Worm (Caenorhabditis elegans) whole organism, midembryonic: ENCODE results near the gene C31G12.1.

ENCODE experiments used
- T22C8.4 ChIP-seq: fragments of 200-800 bp; sonication (Bioruptor generic); IDR thresholded peaks from 2 replicates; pipeline ENCODE4 v1.3.6; 2022; ENCODE audit warnings: missing genetic modification characterization, missing compliant biosample characterization
- cog-1 ChIP-seq: sonication (generic microtip); optimal IDR thresholded peaks from 2 replicates; lab custom pipeline; 2016; ENCODE audit warnings: missing genetic modification characterization, missing compliant biosample characterization
- flt-1 ChIP-seq: fragments of 200-800 bp; sonication (Bioruptor generic); IDR thresholded peaks from 2 replicates; pipeline ENCODE4 v1.3.6; 2022; ENCODE audit warnings: missing genetic modification characterization, missing compliant biosample characterization
- klf-2 ChIP-seq: fragments of 200-800 bp; sonication (Bioruptor generic); conservative IDR thresholded peaks from 2 replicates; pipeline ENCODE4 v1.3.6; 2022; ENCODE audit warnings: missing genetic modification reagents, missing genetic modification characterization, missing compliant biosample characterization
- med-1 ChIP-seq: sonication (generic microtip); optimal IDR thresholded peaks from 2 replicates; lab custom pipeline; 2017; ENCODE audit warnings: missing genetic modification characterization, mild to moderate bottlenecking, missing compliant biosample characterization, antibody characterized with exemption, missing genetic modification reagents; ENCODE audit not compliant: insufficient read depth
- ref-1 ChIP-seq: fragments of 200-800 bp; sonication (Bioruptor generic); conservative IDR thresholded peaks from 2 replicates; pipeline ENCODE4 v1.3.6; 2022; ENCODE audit warnings: missing genetic modification reagents, missing genetic modification characterization, missing compliant biosample characterization
- tab-1 ChIP-seq: fragments of 200-800 bp; sonication (Bioruptor generic); IDR thresholded peaks from 2 replicates; pipeline ENCODE4 v1.3.6; 2022; ENCODE audit warnings: missing genetic modification characterization, missing compliant biosample characterization
- ztf-23 ChIP-seq: fragments of 200-800 bp; sonication (Bioruptor generic); IDR thresholded peaks from 2 replicates; pipeline ENCODE4 v1.3.6; 2022; ENCODE audit warnings: missing genetic modification reagents, missing genetic modification characterization, missing compliant biosample characterization
- ztf-29 ChIP-seq: fragments of 200-800 bp; sonication (Bioruptor generic); IDR thresholded peaks from 2 replicates; pipeline ENCODE4 v1.3.6; 2022; ENCODE audit warnings: missing genetic modification reagents, missing genetic modification characterization, missing compliant biosample characterization

DNA sequence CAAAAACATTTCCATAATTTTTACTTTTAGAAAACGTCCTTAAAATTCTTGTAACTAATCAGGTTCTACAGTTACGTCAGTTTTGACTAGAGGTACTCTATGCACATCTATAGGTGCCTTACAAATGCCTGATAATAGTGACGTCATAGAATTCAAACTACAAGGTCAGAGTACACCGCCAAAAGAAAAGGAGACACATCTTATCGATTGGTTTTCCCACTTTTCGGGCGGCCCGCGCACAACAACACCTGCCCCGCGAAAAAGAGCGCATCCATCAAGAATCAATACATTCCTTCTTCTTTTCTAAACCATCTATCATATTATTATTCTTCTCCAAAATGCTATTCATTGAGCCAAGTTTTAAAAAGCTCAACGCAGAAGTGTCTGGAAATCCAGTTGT, at the start of gene C31G12.1:
- TF ChIP-seq flt-1 (no peak), ref-1 (no peak), ztf-23 (GFP tag; lab: Robert Waterston, UW) (no peak), cog-1 (no peak), med-1 (GFP tag; lab: Kevin White, UChicago) (no peak), tab-1 (GFP tag; lab: Robert Waterston, UW) (no peak), klf-2 (GFP tag; lab: Robert Waterston, UW) (no peak), ztf-29 (GFP tag; lab: Robert Waterston, UW) (no peak), T22C8.4 (no peak)
